Fruit fly (Drosophila melanogaster): ENCODE measurements around the gene Exo84.

DNA sequence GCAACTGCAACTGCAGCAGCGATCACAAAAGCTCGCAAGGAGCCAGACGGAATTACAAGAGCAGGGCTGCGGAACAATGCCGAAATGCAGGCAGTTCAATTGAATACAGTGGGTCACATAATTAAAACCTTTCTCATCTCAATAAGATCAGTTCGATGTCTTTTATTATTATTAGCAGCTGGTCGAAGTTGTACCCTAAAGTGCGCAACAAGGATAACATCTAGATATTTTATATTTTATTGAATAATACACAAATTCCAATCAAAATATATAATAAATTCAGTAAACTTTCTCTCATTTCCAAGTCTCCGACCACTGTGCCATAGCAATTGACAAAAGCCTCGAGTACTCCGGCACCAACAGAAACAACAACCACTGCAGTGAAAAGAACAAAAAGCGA lies 16.1 kb upstream of the Exo84 start:
- TF ChIP-seq CG30020 (tag; optimal IDR thresholded peaks at IDR 0.05): no peak
- TF ChIP-seq Hmr (GFP tag; optimal IDR thresholded peaks at IDR 0.05): no peak
- TF ChIP-seq B-H2 (GFP tag; optimal IDR thresholded peaks at IDR 0.05): no peak
- no peak for TF ChIP-seq CG6791 (GFP tag; IDR thresholded peaks at IDR 0.05; ENCODE audit: partially characterized antibody)
- TF ChIP-seq CG2712 (tag; optimal IDR thresholded peaks at IDR 0.05): no peak
- no peak for TF ChIP-seq CG11398 (GFP tag; optimal IDR thresholded peaks at IDR 0.05)
- no peak for TF ChIP-seq CG15514 (GFP tag; optimal IDR thresholded peaks at IDR 0.05)
- TF ChIP-seq gt (GFP tag; IDR thresholded peaks at IDR 0.05): no peak

All from whole organism, embryonic.